Fruit fly (Drosophila melanogaster): ENCODE measurements around the gene Diedel2.

DNA sequence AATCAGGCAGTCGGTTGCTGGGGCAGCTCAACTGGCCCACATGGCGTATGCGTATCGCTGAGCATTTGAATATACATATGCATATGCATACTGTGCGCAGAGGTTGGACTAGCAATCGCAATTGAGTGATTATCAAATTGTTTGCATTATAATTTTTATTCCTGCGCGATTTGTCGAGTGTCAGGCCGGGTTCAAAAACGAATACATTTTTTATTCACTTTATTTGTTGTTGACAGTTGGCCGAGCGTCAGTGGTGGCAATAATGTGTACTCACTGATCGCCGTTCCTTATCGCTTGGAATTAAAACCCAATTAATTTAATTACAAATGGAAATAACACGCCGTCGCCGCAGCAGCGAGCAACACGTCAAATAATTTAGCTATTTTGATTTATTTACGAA lies 42.5 kb upstream of the Diedel2 start:
- no peak for TF ChIP-seq h (optimal IDR thresholded peaks at IDR 0.05)
- TF ChIP-seq insv (optimal IDR thresholded peaks at IDR 0.05) = no peak
- no peak for TF ChIP-seq psq (optimal IDR thresholded peaks at IDR 0.05)

Data from Kc167 (cell line).